Fruit fly (Drosophila melanogaster): ENCODE measurements around the gene FASN1.

The FASN1 gene

DNA sequence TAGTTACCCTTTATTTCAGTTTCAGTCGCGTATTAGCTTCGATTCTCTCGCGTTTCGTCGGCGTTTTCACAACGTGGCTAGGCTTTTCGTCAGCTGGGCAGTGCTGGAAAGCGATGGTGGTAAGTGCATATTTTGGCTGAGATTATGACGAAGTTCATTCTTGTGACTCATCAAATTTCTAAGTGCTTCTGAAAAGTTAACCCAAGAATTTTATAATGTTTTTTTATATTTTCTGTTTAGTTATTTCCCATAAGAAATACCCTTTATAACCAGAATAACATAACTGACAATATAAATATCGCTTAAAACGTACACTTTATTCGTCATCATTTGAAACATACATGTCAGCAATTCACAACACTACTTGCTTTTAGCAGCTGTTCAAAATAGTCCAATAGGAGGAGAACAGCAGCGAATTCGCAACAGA lies 19.2 kb upstream of the FASN1 start, which contains the start of the genes CG17260 and SerRS (continued):
- TF ChIP-seq mirr (GFP tag; optimal IDR thresholded peaks at IDR 0.05): peak; percentile 76
- peak; percentile 67 for TF ChIP-seq CG12219 (GFP tag; optimal IDR thresholded peaks at IDR 0.05)
- peak; percentile 90 for TF ChIP-seq CG10147 (GFP tag; optimal IDR thresholded peaks at IDR 0.05)
- TF ChIP-seq Opbp (GFP tag; IDR thresholded peaks at IDR 0.05; ENCODE audit: partially characterized antibody): no peak
- peak; percentile 97 for TF ChIP-seq pum (GFP tag; optimal IDR thresholded peaks at IDR 0.05)
- TF ChIP-seq GATAe (GFP tag; conservative IDR thresholded peaks at IDR 0.05): peak; percentile 75
- TF ChIP-seq exex (tag; optimal IDR thresholded peaks at IDR 0.05): peak; percentile 72
- TF ChIP-seq CHES-1-like (GFP tag; optimal IDR thresholded peaks at IDR 0.05): peak; percentile 88
- TF ChIP-seq Doc3 (GFP tag; IDR thresholded peaks at IDR 0.05; ENCODE audit: partially characterized antibody): no peak
- TF ChIP-seq sr (GFP tag; IDR thresholded peaks at IDR 0.05): no peak
- TF ChIP-seq CG43689 (GFP tag; IDR thresholded peaks at IDR 0.05): peak; percentile 77
- peak; percentile 73 for TF ChIP-seq stwl (tag; optimal IDR thresholded peaks at IDR 0.05)
- no peak for TF ChIP-seq CG6791 (GFP tag; IDR thresholded peaks at IDR 0.05; ENCODE audit: partially characterized antibody)
- TF ChIP-seq Hsf (GFP tag; optimal IDR thresholded peaks at IDR 0.05): peak; percentile 97
- TF ChIP-seq Ptx1 (GFP tag; IDR thresholded peaks at IDR 0.05): peak; percentile 97
- TF ChIP-seq CG31441 (GFP tag; IDR thresholded peaks at IDR 0.05): no peak
- TF ChIP-seq CG11093 (GFP tag; IDR thresholded peaks at IDR 0.05): peak; percentile 91
- peak; percentile 94 for TF ChIP-seq lab (GFP tag; optimal IDR thresholded peaks at IDR 0.05)
- peak; percentile 61 for TF ChIP-seq Jarid2 (GFP tag; optimal IDR thresholded peaks at IDR 0.05)
- peak; percentile 98 for TF ChIP-seq CG30403 (GFP tag; optimal IDR thresholded peaks at IDR 0.05)
- peak; percentile 67 for TF ChIP-seq onecut (GFP tag; IDR thresholded peaks at IDR 0.05)
- peak; percentile 73 for TF ChIP-seq CG3838 (GFP tag; optimal IDR thresholded peaks at IDR 0.05)
- peak; percentile 53 for TF ChIP-seq gcm2 (GFP tag; optimal IDR thresholded peaks at IDR 0.05)
- TF ChIP-seq aop (GFP tag; IDR thresholded peaks at IDR 0.05): 0 out of 2 replicates have a peak, but pooled peaks have one; percentile 23
- peak; percentile 60 for TF ChIP-seq CG6813 (GFP tag; optimal IDR thresholded peaks at IDR 0.05)
- TF ChIP-seq NC2α (GFP tag; optimal IDR thresholded peaks at IDR 0.05): peak; percentile 73
- TF ChIP-seq CG17568 (GFP tag; optimal IDR thresholded peaks at IDR 0.05): no peak
- peak; percentile 93 for TF ChIP-seq maf-S (GFP tag; optimal IDR thresholded peaks at IDR 0.05)
- peak; percentile 73 for TF ChIP-seq CG3163 (GFP tag; optimal IDR thresholded peaks at IDR 0.05)
- TF ChIP-seq crc (GFP tag; optimal IDR thresholded peaks at IDR 0.05): peak; percentile 88
- peak; percentile 94 for TF ChIP-seq CG32532 (GFP tag; IDR thresholded peaks at IDR 0.05)
- TF ChIP-seq PHDP (tag; optimal IDR thresholded peaks at IDR 0.05): peak; percentile 89
- peak; percentile 85 for TF ChIP-seq dmrt11E (tag; optimal IDR thresholded peaks at IDR 0.05)
- peak; percentile 89 for TF ChIP-seq CG12104 (GFP tag; optimal IDR thresholded peaks at IDR 0.05)
- TF ChIP-seq Optix (GFP tag; IDR thresholded peaks at IDR 0.05): peak; percentile 70; the same call in 2 of the 3 replicates
- peak; percentile 87 for TF ChIP-seq CG1233 (GFP tag; optimal IDR thresholded peaks at IDR 0.05)
- peak; percentile 97 for TF ChIP-seq gem (tag; optimal IDR thresholded peaks at IDR 0.05)
- TF ChIP-seq Six4 (GFP tag; optimal IDR thresholded peaks at IDR 0.05): peak; percentile 88
- TF ChIP-seq pnt (GFP tag; optimal IDR thresholded peaks at IDR 0.05): peak; percentile 96
- peak; percentile 52 for TF ChIP-seq CG6854 (GFP tag; optimal IDR thresholded peaks at IDR 0.05)
- TF ChIP-seq CG1529 (GFP tag; optimal IDR thresholded peaks at IDR 0.05): peak; percentile 72
- TF ChIP-seq Bdp1 (GFP tag; optimal IDR thresholded peaks at IDR 0.05): peak; percentile 89
- peak; percentile 77 for TF ChIP-seq ro (GFP tag; IDR thresholded peaks at IDR 0.05)
- peak; percentile 8 for TF ChIP-seq ash1 (GFP tag; optimal IDR thresholded peaks at IDR 0.05)
- peak; percentile 54 for TF ChIP-seq CG4282 (GFP tag; optimal IDR thresholded peaks at IDR 0.05)
- TF ChIP-seq CG15269 (tag; optimal IDR thresholded peaks at IDR 0.05): peak; percentile 90
- peak; percentile 81 for TF ChIP-seq CG17328 (GFP tag; IDR thresholded peaks at IDR 0.05)
- TF ChIP-seq Hr39 (optimal IDR thresholded peaks at IDR 0.05): no peak
- peak; percentile 98 for TF ChIP-seq row (GFP tag; IDR thresholded peaks at IDR 0.05)
- TF ChIP-seq CG5953 (GFP tag; IDR thresholded peaks at IDR 0.05): peak; percentile 63; the same call in 1 of the 2 replicates
- TF ChIP-seq CG7963 (GFP tag; IDR thresholded peaks at IDR 0.05; ENCODE audit: partially characterized antibody): no peak
